Fruit fly (Drosophila melanogaster) whole organism, wandering third instar larva: Measurements from ENCODE around the gene Mtr3.
A peak's percentile ranks its signal among the peaks of the same experiment; 100 is the strongest.

Experiments
- Abd-B ChIP-seq: fragments of >200 bp; optimal IDR thresholded peaks from 2 replicates; lab custom pipeline; 2017; ENCODE audit warnings: missing biosample characterization, missing genetic modification characterization
- CG32264 ChIP-seq: fragments of 200-800 bp; sonication (Bioruptor generic); optimal IDR thresholded peaks from 2 replicates; lab custom pipeline; 2016; ENCODE audit warnings: missing biosample characterization, missing genetic modification characterization
- CG9705 ChIP-seq: fragments of 200-800 bp; sonication (Bioruptor generic); optimal IDR thresholded peaks from 2 replicates; lab custom pipeline; 2018; ENCODE audit warnings: missing biosample characterization, mild to moderate bottlenecking, missing genetic modification characterization
- CrebA ChIP-seq: fragments of 200-800 bp; sonication (Bioruptor generic); optimal IDR thresholded peaks from 2 replicates; lab custom pipeline; 2016; ENCODE audit warnings: missing biosample characterization, mild to moderate bottlenecking, missing genetic modification characterization, borderline replicate concordance
- Dfd ChIP-seq: fragments of >200 bp; optimal IDR thresholded peaks from 2 replicates; lab custom pipeline; 2017; ENCODE audit warnings: missing biosample characterization, missing genetic modification characterization
- Dif ChIP-seq: fragments of 200-275, 200-300 bp; sonication (Bioruptor generic); optimal IDR thresholded peaks from 2 replicates; lab custom pipeline; 2018; ENCODE audit warnings: missing biosample characterization, missing genetic modification characterization; ENCODE audit not compliant: partially characterized antibody
- GATAd ChIP-seq: sonication (Bioruptor generic); optimal IDR thresholded peaks from 2 replicates; lab custom pipeline; 2016; ENCODE audit warnings: missing biosample characterization, missing genetic modification characterization
- HLH106 ChIP-seq: fragments of 200-800 bp; optimal IDR thresholded peaks from 3 replicates; lab custom pipeline; 2019; ENCODE audit warnings: missing biosample characterization, mild to moderate bottlenecking, missing genetic modification characterization, moderate library complexity
- Hnf4 ChIP-seq: fragments of 200-800 bp; sonication (Bioruptor generic); optimal IDR thresholded peaks from 2 replicates; lab custom pipeline; 2016; ENCODE audit warnings: missing biosample characterization, mild to moderate bottlenecking, missing genetic modification characterization
- Hr78 ChIP-seq: fragments of >200 bp; optimal IDR thresholded peaks from 2 replicates; lab custom pipeline; 2017; ENCODE audit warnings: missing biosample characterization, missing genetic modification characterization
- Hr83 ChIP-seq: fragments of 200-300 bp; sonication (Bioruptor generic); optimal IDR thresholded peaks from 2 replicates; lab custom pipeline; 2016; ENCODE audit warnings: missing biosample characterization, mild to moderate bottlenecking, missing genetic modification characterization, moderate library complexity; ENCODE audit not compliant: poor library complexity, severe bottlenecking
- Jra ChIP-seq: sonication (Bioruptor generic); optimal IDR thresholded peaks from 2 replicates; lab custom pipeline; 2016; ENCODE audit warnings: missing biosample characterization, missing genetic modification characterization
- Mio ChIP-seq: sonication (Bioruptor generic); optimal IDR thresholded peaks from 2 replicates; lab custom pipeline; 2016; ENCODE audit warnings: missing biosample characterization, missing genetic modification characterization
- Myc ChIP-seq: fragments of >200 bp; optimal IDR thresholded peaks from 2 replicates; lab custom pipeline; 2017
- N ChIP-seq: fragments of >200 bp; optimal IDR thresholded peaks from 2 replicates; lab custom pipeline; 2018; ENCODE audit warnings: missing biosample characterization, missing external identifiers, missing genetic modification characterization
- OdsH ChIP-seq: fragments of 200-800 bp; sonication (Bioruptor generic); optimal IDR thresholded peaks from 2 replicates; lab custom pipeline; 2016; ENCODE audit warnings: missing biosample characterization, mild to moderate bottlenecking, missing genetic modification characterization
- Rel ChIP-seq, 2 experiments: fragments of 200-800 bp; sonication (Bioruptor generic) in 1 of 2; optimal IDR thresholded peaks; 2 replicates in 1 of 2; 3 replicates in 1 of 2; lab custom pipeline; 2016 to 2019; ENCODE audit warnings: mild to moderate bottlenecking in 2 of 2, missing biosample characterization in 2 of 2, missing genetic modification characterization in 2 of 2, moderate library complexity in 1 of 2
- Sp1 ChIP-seq: fragments of 200-800 bp; sonication (Bioruptor generic); optimal IDR thresholded peaks from 3 replicates; lab custom pipeline; 2019; ENCODE audit warnings: missing biosample characterization, mild to moderate bottlenecking, missing genetic modification characterization, moderate library complexity
- Vsx2 ChIP-seq: fragments of 200-300, 225-300 bp; sonication (Bioruptor generic); optimal IDR thresholded peaks from 2 replicates; lab custom pipeline; 2018; ENCODE audit warnings: missing biosample characterization, missing genetic modification characterization; ENCODE audit not compliant: partially characterized antibody
- br ChIP-seq: fragments of 200-800 bp; sonication (Bioruptor generic); optimal IDR thresholded peaks from 2 replicates; lab custom pipeline; 2016; ENCODE audit warnings: missing biosample characterization, missing genetic modification characterization
- brk ChIP-seq: fragments of 200-800 bp; sonication (Bioruptor generic); optimal IDR thresholded peaks from 2 replicates; lab custom pipeline; 2016; ENCODE audit warnings: missing biosample characterization, mild to moderate bottlenecking, missing genetic modification characterization
- dl ChIP-seq, 2 experiments: fragments of 175-275, 200-275 bp in 1 of 2; fragments of 200-275 bp in 1 of 2; sonication (Bioruptor generic); optimal IDR thresholded peaks; lab custom pipeline; 2018; ENCODE audit warnings: mild to moderate bottlenecking in 2 of 2, missing biosample characterization in 2 of 2, missing genetic modification characterization in 2 of 2, moderate library complexity in 2 of 2; ENCODE audit not compliant: partially characterized antibody in 2 of 2, insufficient read depth in 1 of 2
- dmrt93B ChIP-seq: fragments of 200-800 bp; sonication (Bioruptor generic); optimal IDR thresholded peaks from 2 replicates; lab custom pipeline; 2018; ENCODE audit warnings: missing biosample characterization, mild to moderate bottlenecking, missing genetic modification characterization
- dsf ChIP-seq: sonication (Bioruptor generic); optimal IDR thresholded peaks from 2 replicates; lab custom pipeline; 2016; ENCODE audit warnings: missing biosample characterization, missing genetic modification characterization, borderline replicate concordance
- ey ChIP-seq: fragments of 200-800 bp; sonication (Bioruptor generic); optimal IDR thresholded peaks from 2 replicates; lab custom pipeline; 2016; ENCODE audit warnings: missing biosample characterization, missing genetic modification characterization
- foxo ChIP-seq, 2 experiments: fragments of 200-800 bp; sonication (Bioruptor generic); optimal IDR thresholded peaks; 2 replicates in 1 of 2; 3 replicates in 1 of 2; lab custom pipeline; 2016 to 2017; ENCODE audit warnings: missing biosample characterization in 2 of 2, missing genetic modification characterization in 2 of 2
- fru ChIP-seq: fragments of 200-800 bp; sonication (Bioruptor generic); optimal IDR thresholded peaks from 3 replicates; lab custom pipeline; 2016; ENCODE audit warnings: missing biosample characterization, mild to moderate bottlenecking, missing genetic modification characterization
- h ChIP-seq: fragments of 200-800 bp; sonication (Bioruptor generic); optimal IDR thresholded peaks from 3 replicates; lab custom pipeline; 2016; ENCODE audit warnings: missing biosample characterization, mild to moderate bottlenecking, missing genetic modification characterization
- jim ChIP-seq: fragments of 175-275, 200-325 bp; sonication (Bioruptor generic); optimal IDR thresholded peaks from 2 replicates; lab custom pipeline; 2016; ENCODE audit warnings: missing biosample characterization, mild to moderate bottlenecking, missing genetic modification characterization
- lola ChIP-seq: fragments of >200 bp; optimal IDR thresholded peaks from 2 replicates; lab custom pipeline; 2017; ENCODE audit warnings: missing biosample characterization, missing genetic modification characterization
- pan ChIP-seq: fragments of >200 bp; optimal IDR thresholded peaks from 2 replicates; lab custom pipeline; 2017
- psq ChIP-seq: fragments of 200-800 bp; sonication (Bioruptor generic); optimal IDR thresholded peaks from 3 replicates; lab custom pipeline; 2017; ENCODE audit warnings: missing biosample characterization, mild to moderate bottlenecking, missing genetic modification characterization, moderate library complexity
- rgr ChIP-seq: fragments of 200-800 bp; sonication (Bioruptor generic); optimal IDR thresholded peaks from 3 replicates; lab custom pipeline; 2016; ENCODE audit warnings: missing biosample characterization, mild to moderate bottlenecking, missing genetic modification characterization
- sage ChIP-seq: fragments of 200-800 bp; sonication (Bioruptor generic); optimal IDR thresholded peaks from 2 replicates; lab custom pipeline; 2016; ENCODE audit warnings: missing biosample characterization, mild to moderate bottlenecking, missing genetic modification characterization
- sv ChIP-seq: fragments of 200-800 bp; sonication (Bioruptor generic); optimal IDR thresholded peaks from 3 replicates; lab custom pipeline; 2016; ENCODE audit warnings: missing biosample characterization, missing genetic modification characterization
- tai ChIP-seq: sonication (Bioruptor generic); optimal IDR thresholded peaks from 2 replicates; lab custom pipeline; 2016; ENCODE audit warnings: missing biosample characterization, missing genetic modification characterization
- usp ChIP-seq: fragments of >200 bp; optimal IDR thresholded peaks from 2 replicates; lab custom pipeline; 2017; ENCODE audit warnings: missing biosample characterization, missing genetic modification characterization
- woc ChIP-seq: sonication (Bioruptor generic); optimal IDR thresholded peaks from 2 replicates; lab custom pipeline; 2016; ENCODE audit warnings: missing biosample characterization, mild to moderate bottlenecking, missing genetic modification characterization

Gene Mtr3

dm6 chr3L:19899308-19899927 lies 14.1 kb downstream of the Mtr3 start:
- TF ChIP-seq Jra (GFP tag; lab: Kevin White, UChicago): peak; percentile 15
- peak; percentile 63 for TF ChIP-seq CrebA
- no peak for TF ChIP-seq dsf (GFP tag; lab: Kevin White, UChicago)
- no peak for TF ChIP-seq Rel (GFP tag; optimal IDR thresholded peaks at IDR 0.05; lab: Kevin White, UChicago)
- TF ChIP-seq Rel (tag; optimal IDR thresholded peaks at IDR 0.05; lab: Kevin White, UChicago): peak; percentile 86
- TF ChIP-seq HLH106 (tag; lab: Kevin White, UChicago): no peak
- no peak for TF ChIP-seq CG9705
- peak; percentile 28 for TF ChIP-seq h (GFP tag; lab: Kevin White, UChicago)
- peak; percentile 30 for TF ChIP-seq tai

DNA sequence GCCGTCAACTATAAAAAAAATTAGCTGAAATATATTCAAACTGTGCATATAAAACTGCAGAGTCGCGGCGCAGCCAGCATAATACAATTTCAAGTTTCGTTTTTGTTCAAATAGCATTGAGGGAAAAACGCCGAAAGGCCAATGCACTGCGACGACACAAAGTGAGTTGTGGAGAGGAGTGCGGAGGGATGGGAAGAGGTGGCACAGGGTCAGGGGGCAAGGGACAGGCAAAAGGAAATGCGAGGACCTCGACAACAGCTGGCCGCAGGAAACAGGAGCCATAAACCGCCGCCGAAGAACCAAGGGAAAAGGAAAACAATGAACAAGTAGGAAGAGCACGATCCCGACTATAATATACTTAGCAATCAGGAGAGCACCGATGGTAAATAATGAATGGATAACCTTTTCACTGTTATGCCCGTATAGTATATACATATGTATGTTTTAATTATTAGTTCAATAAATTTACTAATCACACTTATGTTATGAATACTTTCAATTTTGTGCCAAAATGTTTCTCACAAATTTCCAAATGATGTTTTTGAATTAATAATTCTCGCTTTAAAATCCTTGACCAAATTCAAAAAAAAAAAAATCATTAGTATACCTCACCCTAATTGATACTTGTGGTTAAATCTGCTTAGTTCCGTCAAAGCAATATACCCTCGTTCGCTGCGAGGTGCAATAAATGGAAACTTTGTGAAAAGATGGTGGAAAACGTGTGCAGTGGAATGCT lies 14.8 kb downstream of the Mtr3 start:
- TF ChIP-seq woc (GFP tag; lab: Kevin White, UChicago) (peak; percentile 25), psq (GFP tag; lab: Kevin White, UChicago) (peak; percentile 17), CG32264 (no peak)

- peak; percentile 41 for TF ChIP-seq CG32264
- no peak for TF ChIP-seq ey (GFP tag; lab: Kevin White, UChicago)
Measured at dm6 chr3L:19897685-19898009, 15.9 kb downstream of the Mtr3 start.

DNA sequence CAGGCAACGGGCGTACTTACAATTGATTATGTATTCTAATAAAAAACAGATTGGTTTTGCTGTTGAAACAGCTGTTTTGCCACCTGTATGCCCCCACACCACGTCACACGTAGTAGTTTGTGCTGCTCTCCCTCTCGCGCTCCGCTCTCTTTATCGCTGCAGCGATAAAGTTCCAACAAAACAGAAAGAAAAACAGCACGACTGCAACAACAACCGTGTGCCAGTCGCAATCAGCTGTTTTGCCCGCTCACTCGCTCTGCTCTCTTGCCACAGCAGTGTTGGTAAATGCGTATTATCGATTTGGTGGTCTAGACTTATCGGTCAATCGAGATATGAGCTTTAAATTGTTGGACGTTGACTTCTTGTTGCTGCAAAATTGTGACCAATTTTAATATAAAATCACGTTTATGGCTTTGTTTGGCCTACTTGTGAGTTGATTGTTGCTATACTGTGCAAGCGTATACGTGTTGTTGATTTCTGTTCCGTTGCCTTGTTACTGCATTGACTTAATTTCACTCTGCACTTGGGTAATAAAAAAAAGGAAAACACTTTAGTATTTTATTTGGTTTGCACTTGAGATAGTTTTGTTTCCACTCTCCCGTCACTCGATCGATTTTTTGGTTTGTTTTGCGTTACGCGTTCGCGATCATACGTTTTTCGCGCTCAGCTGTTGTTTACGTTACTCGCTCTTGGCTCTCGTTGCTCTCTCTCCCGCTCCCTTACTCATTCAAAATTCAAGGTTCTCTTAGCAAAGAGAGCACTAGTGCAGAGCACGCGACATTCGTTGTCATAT lies 16.4 kb downstream of the Mtr3 start:
- peak; percentile 40 for TF ChIP-seq Hr83 (GFP tag; lab: Kevin White, UChicago)
- no peak for TF ChIP-seq woc (GFP tag; lab: Kevin White, UChicago)
- no peak for TF ChIP-seq Mio (GFP tag; lab: Kevin White, UChicago)
- TF ChIP-seq usp (GFP tag; lab: Kevin White, UChicago): no peak
- no peak for TF ChIP-seq dmrt93B (GFP tag; lab: Kevin White, UChicago)
- peak; percentile 8 for TF ChIP-seq OdsH (GFP tag; lab: Kevin White, UChicago)
- peak; percentile 1 to 18 for TF ChIP-seq foxo (GFP tag; optimal IDR thresholded peaks at IDR 0.05; lab: Kevin White, UChicago)
- peak; percentile 8 for TF ChIP-seq Rel (GFP tag; optimal IDR thresholded peaks at IDR 0.05; lab: Kevin White, UChicago)
- no peak for TF ChIP-seq Rel (tag; optimal IDR thresholded peaks at IDR 0.05; lab: Kevin White, UChicago)
- TF ChIP-seq Hr78 (GFP tag; lab: Kevin White, UChicago): no peak
- TF ChIP-seq CrebA: no peak
- TF ChIP-seq sage (GFP tag; lab: Kevin White, UChicago): no peak
- peak; percentile 42 to 80 for TF ChIP-seq dl (GFP tag; optimal IDR thresholded peaks at IDR 0.05; lab: Kevin White, UChicago; ENCODE audit: insufficient read depth in 1 of 2, partially characterized antibody in 2 of 2)
- peak; percentile 9 for TF ChIP-seq Myc (lab: Kevin White, UChicago)
- no peak for TF ChIP-seq Abd-B (GFP tag; lab: Kevin White, UChicago)
- no peak for TF ChIP-seq tai
- peak; percentile 27 for TF ChIP-seq fru (GFP tag; lab: Kevin White, UChicago)
- no peak for TF ChIP-seq pan (lab: Kevin White, UChicago)
- no peak for TF ChIP-seq GATAd
- no peak for TF ChIP-seq ey (GFP tag; lab: Kevin White, UChicago)
- peak; percentile 34 for TF ChIP-seq h (GFP tag; lab: Kevin White, UChicago)
- TF ChIP-seq Vsx2: peak; percentile 49
- peak; percentile 35 for TF ChIP-seq Sp1 (GFP tag; lab: Kevin White, UChicago)
- TF ChIP-seq CG32264: no peak
- TF ChIP-seq psq (GFP tag; lab: Kevin White, UChicago): peak; percentile 29
- no peak for TF ChIP-seq Jra (GFP tag; lab: Kevin White, UChicago)
- TF ChIP-seq lola (GFP tag; lab: Kevin White, UChicago): no peak
- no peak for TF ChIP-seq HLH106 (tag; lab: Kevin White, UChicago)
- peak; percentile 32 for TF ChIP-seq rgr
- peak; percentile 39 for TF ChIP-seq brk (GFP tag; lab: Kevin White, UChicago)
- peak; percentile 56 for TF ChIP-seq sv (GFP tag; lab: Kevin White, UChicago)
- TF ChIP-seq jim (GFP tag; lab: Kevin White, UChicago): peak; percentile 23
- TF ChIP-seq Hnf4 (GFP tag; lab: Kevin White, UChicago): no peak
- TF ChIP-seq CG9705: peak; percentile 24
- TF ChIP-seq dsf (GFP tag; lab: Kevin White, UChicago): no peak
- TF ChIP-seq N (GFP tag; lab: Kevin White, UChicago): no peak
- peak; percentile 55 for TF ChIP-seq br (GFP tag; lab: Kevin White, UChicago)
- TF ChIP-seq Dif (GFP tag; lab: Kevin White, UChicago): peak; percentile 85
- no peak for TF ChIP-seq Dfd
